Fruit fly (Drosophila melanogaster) whole organism, embryonic: ENCODE results near the gene mRpS2.

Source experiments
- Antp ChIP-seq: fragments of 200-800 bp; sonication (Bioruptor generic); optimal IDR thresholded peaks from 3 replicates; lab custom pipeline; 2016; ENCODE audit warnings: missing biosample characterization, missing genetic modification characterization
- B-H2 ChIP-seq: fragments of 200-800 bp; sonication (Bioruptor generic); optimal IDR thresholded peaks from 2 replicates; lab custom pipeline; 2018; ENCODE audit warnings: missing biosample characterization, mild to moderate bottlenecking, missing genetic modification characterization
- CG10565 ChIP-seq: fragments of 200-800 bp; sonication (Bioruptor generic); optimal IDR thresholded peaks from 3 replicates; lab custom pipeline; 2016; ENCODE audit warnings: missing biosample characterization, mild to moderate bottlenecking, missing genetic modification characterization
- CG10654 ChIP-seq: fragments of 200-800 bp; sonication (Bioruptor generic); optimal IDR thresholded peaks from 2 replicates; lab custom pipeline; 2016; ENCODE audit warnings: missing biosample characterization, missing genetic modification characterization
- CG11085 ChIP-seq: fragments of 200-800 bp; sonication (Bioruptor generic); IDR thresholded peaks from 2 replicates; pipeline ENCODE4 v1.3.6; 2022; ENCODE audit warnings: missing biosample characterization, missing genetic modification characterization
- CG11247 ChIP-seq: fragments of 200-800 bp; sonication (Bioruptor generic); IDR thresholded peaks from 2 replicates; pipeline ENCODE4 v1.3.6; 2022; ENCODE audit warnings: missing biosample characterization, missing genetic modification characterization
- CG12659 ChIP-seq: fragments of 200-800 bp; sonication (Bioruptor generic); optimal IDR thresholded peaks from 3 replicates; lab custom pipeline; 2017; ENCODE audit warnings: mild to moderate bottlenecking, missing biosample characterization, missing genetic modification reagents, missing genetic modification characterization
- CG13894 ChIP-seq: fragments of 200-800 bp; sonication (Bioruptor generic); optimal IDR thresholded peaks from 3 replicates; lab custom pipeline; 2018; ENCODE audit warnings: missing biosample characterization, mild to moderate bottlenecking, missing genetic modification characterization, moderate library complexity
- CG15696 ChIP-seq: fragments of 200-800 bp; sonication (Bioruptor generic); optimal IDR thresholded peaks from 2 replicates; lab custom pipeline; 2019; ENCODE audit warnings: missing biosample characterization, mild to moderate bottlenecking, missing genetic modification characterization, moderate library complexity
- CG16863 ChIP-seq: fragments of 200-800 bp; sonication (Bioruptor generic); optimal IDR thresholded peaks from 3 replicates; lab custom pipeline; 2016; ENCODE audit warnings: missing biosample characterization, missing genetic modification characterization
- CG17912 ChIP-seq: fragments of 200-800 bp; sonication (Bioruptor generic); optimal IDR thresholded peaks from 2 replicates; lab custom pipeline; 2018; ENCODE audit warnings: missing biosample characterization, mild to moderate bottlenecking, missing genetic modification characterization
- CG2116 ChIP-seq: fragments of 200-800 bp; sonication (Bioruptor generic); optimal IDR thresholded peaks from 3 replicates; lab custom pipeline; 2018; ENCODE audit warnings: missing biosample characterization, mild to moderate bottlenecking, missing genetic modification characterization
- CG2875 ChIP-seq: fragments of 200-800 bp; sonication (Bioruptor generic); optimal IDR thresholded peaks from 2 replicates; lab custom pipeline; 2017; ENCODE audit warnings: missing biosample characterization, mild to moderate bottlenecking, missing genetic modification characterization, missing genetic modification reagents
- CG3065 ChIP-seq: fragments of 200-800 bp; sonication (Bioruptor generic); optimal IDR thresholded peaks from 2 replicates; lab custom pipeline; 2016; ENCODE audit warnings: missing biosample characterization, missing genetic modification characterization
- CG31224 ChIP-seq: fragments of 200-800 bp; sonication (Bioruptor generic); IDR thresholded peaks from 2 replicates; pipeline ENCODE4 v1.3.6; 2022; ENCODE audit warnings: missing biosample characterization, missing genetic modification characterization
- CG3163 ChIP-seq: fragments of 200-800 bp; sonication (Bioruptor generic); optimal IDR thresholded peaks from 3 replicates; lab custom pipeline; 2016; ENCODE audit warnings: missing biosample characterization, missing genetic modification characterization
- CG3838 ChIP-seq: fragments of 200-800 bp; sonication (Bioruptor generic); optimal IDR thresholded peaks from 3 replicates; lab custom pipeline; 2016; ENCODE audit warnings: missing biosample characterization, missing genetic modification characterization
- CG6813 ChIP-seq: fragments of 200-800 bp; sonication (Bioruptor generic); optimal IDR thresholded peaks from 2 replicates; lab custom pipeline; 2017; ENCODE audit warnings: missing biosample characterization, missing genetic modification characterization, mild to moderate bottlenecking, moderate library complexity, missing genetic modification reagents
- CG7271 ChIP-seq: fragments of 200-800 bp; sonication (Bioruptor generic); optimal IDR thresholded peaks from 2 replicates; lab custom pipeline; 2018; ENCODE audit warnings: missing biosample characterization, mild to moderate bottlenecking, missing genetic modification characterization, moderate library complexity
- CG7963 ChIP-seq: fragments of 200-800 bp; sonication (Bioruptor generic); IDR thresholded peaks from 3 replicates; pipeline ENCODE4 v1.3.6; 2022; ENCODE audit warnings: missing biosample characterization, missing genetic modification characterization; ENCODE audit not compliant: partially characterized antibody
- CG9797 ChIP-seq: fragments of 200-800 bp; sonication (Bioruptor generic); optimal IDR thresholded peaks from 3 replicates; lab custom pipeline; 2018; ENCODE audit warnings: missing biosample characterization, mild to moderate bottlenecking, missing genetic modification characterization
- Deaf1 ChIP-seq: fragments of 200-800 bp; optimal IDR thresholded peaks from 3 replicates; lab custom pipeline; 2019; ENCODE audit warnings: missing biosample characterization, mild to moderate bottlenecking, missing genetic modification characterization, moderate library complexity
- Dp ChIP-seq: fragments of 200-800 bp; sonication (Bioruptor generic); optimal IDR thresholded peaks from 2 replicates; lab custom pipeline; 2018; ENCODE audit warnings: missing biosample characterization, mild to moderate bottlenecking, missing genetic modification characterization, moderate library complexity
- Elba2 ChIP-seq: fragments of 200-800 bp; sonication (Bioruptor generic); optimal IDR thresholded peaks from 3 replicates; lab custom pipeline; 2016; ENCODE audit warnings: missing biosample characterization, missing genetic modification characterization
- HHEX ChIP-seq: fragments of 200-800 bp; sonication (Bioruptor generic); optimal IDR thresholded peaks from 3 replicates; lab custom pipeline; 2017; ENCODE audit warnings: missing biosample characterization, mild to moderate bottlenecking, missing genetic modification characterization, missing genetic modification reagents
- Hr3 ChIP-seq: fragments of 200-800 bp; sonication (Bioruptor generic); optimal IDR thresholded peaks from 3 replicates; lab custom pipeline; 2016; ENCODE audit warnings: missing biosample characterization, missing genetic modification characterization
- NFAT ChIP-seq: fragments of 200-800 bp; sonication (Bioruptor generic); IDR thresholded peaks from 2 replicates; pipeline ENCODE4 v1.3.6; 2022; ENCODE audit warnings: missing biosample characterization, missing genetic modification characterization
- NfI ChIP-seq: fragments of 200-800 bp; sonication (Bioruptor generic); optimal IDR thresholded peaks from 3 replicates; lab custom pipeline; 2018; ENCODE audit warnings: missing biosample characterization, mild to moderate bottlenecking, missing genetic modification characterization, moderate library complexity
- Optix ChIP-seq: fragments of 200-800 bp; sonication (Bioruptor generic); IDR thresholded peaks from 3 replicates; pipeline ENCODE4 v1.3.6; 2022; ENCODE audit warnings: missing biosample characterization, missing genetic modification characterization
- Rfx ChIP-seq: fragments of 200-800 bp; sonication (Bioruptor generic); IDR thresholded peaks from 2 replicates; pipeline ENCODE4 v1.3.6; 2022; ENCODE audit warnings: missing biosample characterization, missing genetic modification characterization
- Trl ChIP-seq, 3 experiments: fragments of >200 bp in 2 of 3; fragments of 200-800 bp in 1 of 3; sonication (Bioruptor generic) in 1 of 3; optimal IDR thresholded peaks; 2 replicates in 1 of 3; 3 replicates in 2 of 3; lab custom pipeline; 2016 to 2017; ENCODE audit warnings: missing biosample characterization in 1 of 3, missing genetic modification characterization in 1 of 3
- ara ChIP-seq: fragments of 200-800 bp; sonication (Bioruptor generic); IDR thresholded peaks from 2 replicates; pipeline ENCODE4 v1.3.6; 2022; ENCODE audit warnings: missing biosample characterization, missing genetic modification characterization
- az2 ChIP-seq: fragments of 200-800 bp; sonication (Bioruptor generic); optimal IDR thresholded peaks from 3 replicates; lab custom pipeline; 2016; ENCODE audit warnings: missing biosample characterization, missing genetic modification characterization
- cg ChIP-seq: fragments of 200-800 bp; sonication (Bioruptor generic); optimal IDR thresholded peaks from 3 replicates; lab custom pipeline; 2019; ENCODE audit warnings: missing biosample characterization, mild to moderate bottlenecking, missing genetic modification characterization, moderate library complexity
- chif ChIP-seq, 2 experiments: fragments of 200-800 bp; sonication (Bioruptor generic); optimal IDR thresholded peaks; 3 replicates each; lab custom pipeline; 2016; ENCODE audit warnings: missing biosample characterization in 2 of 2, missing genetic modification characterization in 2 of 2
- dmrt11E ChIP-seq: fragments of 200-800 bp; sonication (Bioruptor generic); optimal IDR thresholded peaks from 3 replicates; lab custom pipeline; 2018; ENCODE audit warnings: missing biosample characterization, mild to moderate bottlenecking, missing genetic modification characterization, moderate library complexity
- dpn ChIP-seq, 2 experiments: fragments of 200-800 bp; sonication (Bioruptor generic); optimal IDR thresholded peaks; 3 replicates each; lab custom pipeline; 2016; ENCODE audit warnings: missing biosample characterization in 2 of 2, missing genetic modification characterization in 2 of 2
- esg ChIP-seq: fragments of 200-800 bp; sonication (Bioruptor generic); conservative IDR thresholded peaks from 2 replicates; pipeline ENCODE4 v1.3.6; 2022; ENCODE audit warnings: missing biosample characterization, missing genetic modification characterization
- exex ChIP-seq: fragments of 200-800 bp; sonication (Bioruptor generic); optimal IDR thresholded peaks from 4 replicates; lab custom pipeline; 2018; ENCODE audit warnings: missing biosample characterization, mild to moderate bottlenecking, missing genetic modification characterization, moderate library complexity
- gsb ChIP-seq: fragments of 200-800 bp; sonication (Bioruptor generic); IDR thresholded peaks from 2 replicates; pipeline ENCODE4 v1.3.6; 2022; ENCODE audit warnings: missing biosample characterization, missing genetic modification characterization
- pan ChIP-seq, 4 experiments: fragments of >200 bp in 3 of 4; fragments of 200-800 bp in 1 of 4; sonication (Bioruptor generic) in 1 of 4; optimal IDR thresholded peaks in 3 of 4; IDR thresholded peaks in 1 of 4; 2 replicates each; pipeline versions ENCODE4 v1.3.6 to Lab custom; 2017 to 2022; ENCODE audit warnings: missing biosample characterization in 2 of 4, missing genetic modification characterization in 2 of 4, mixed read lengths in 1 of 4
- prd ChIP-seq, 3 experiments: fragments of >200 bp in 2 of 3; fragments of 200-800 bp in 1 of 3; sonication (Bioruptor generic) in 1 of 3; optimal IDR thresholded peaks in 2 of 3; IDR thresholded peaks in 1 of 3; 2 replicates in 2 of 3; 3 replicates in 1 of 3; pipeline versions ENCODE4 v1.3.6 to Lab custom; 2017 to 2022; ENCODE audit warnings: missing biosample characterization in 1 of 3, missing genetic modification characterization in 1 of 3
- row ChIP-seq: fragments of 200-800 bp; sonication (Bioruptor generic); IDR thresholded peaks from 3 replicates; pipeline ENCODE4 v1.3.6; 2022; ENCODE audit warnings: missing biosample characterization, missing genetic modification characterization
- slou ChIP-seq: fragments of 200-800 bp; sonication (Bioruptor generic); optimal IDR thresholded peaks from 3 replicates; lab custom pipeline; 2016; ENCODE audit warnings: missing biosample characterization, missing genetic modification characterization
- zf30C ChIP-seq: fragments of 200-800 bp; sonication (Bioruptor generic); optimal IDR thresholded peaks from 3 replicates; lab custom pipeline; 2018; ENCODE audit warnings: missing biosample characterization, mild to moderate bottlenecking, missing genetic modification characterization
- zfh1 ChIP-seq: fragments of 200-800 bp; sonication (Bioruptor generic); IDR thresholded peaks from 3 replicates; pipeline ENCODE4 v1.3.6; 2022; ENCODE audit warnings: missing biosample characterization, missing genetic modification characterization
- zfh2 ChIP-seq: fragments of 200-800 bp; sonication (Bioruptor generic); optimal IDR thresholded peaks from 2 replicates; lab custom pipeline; 2016; ENCODE audit warnings: missing biosample characterization, missing genetic modification characterization

Gene mRpS2

DNA sequence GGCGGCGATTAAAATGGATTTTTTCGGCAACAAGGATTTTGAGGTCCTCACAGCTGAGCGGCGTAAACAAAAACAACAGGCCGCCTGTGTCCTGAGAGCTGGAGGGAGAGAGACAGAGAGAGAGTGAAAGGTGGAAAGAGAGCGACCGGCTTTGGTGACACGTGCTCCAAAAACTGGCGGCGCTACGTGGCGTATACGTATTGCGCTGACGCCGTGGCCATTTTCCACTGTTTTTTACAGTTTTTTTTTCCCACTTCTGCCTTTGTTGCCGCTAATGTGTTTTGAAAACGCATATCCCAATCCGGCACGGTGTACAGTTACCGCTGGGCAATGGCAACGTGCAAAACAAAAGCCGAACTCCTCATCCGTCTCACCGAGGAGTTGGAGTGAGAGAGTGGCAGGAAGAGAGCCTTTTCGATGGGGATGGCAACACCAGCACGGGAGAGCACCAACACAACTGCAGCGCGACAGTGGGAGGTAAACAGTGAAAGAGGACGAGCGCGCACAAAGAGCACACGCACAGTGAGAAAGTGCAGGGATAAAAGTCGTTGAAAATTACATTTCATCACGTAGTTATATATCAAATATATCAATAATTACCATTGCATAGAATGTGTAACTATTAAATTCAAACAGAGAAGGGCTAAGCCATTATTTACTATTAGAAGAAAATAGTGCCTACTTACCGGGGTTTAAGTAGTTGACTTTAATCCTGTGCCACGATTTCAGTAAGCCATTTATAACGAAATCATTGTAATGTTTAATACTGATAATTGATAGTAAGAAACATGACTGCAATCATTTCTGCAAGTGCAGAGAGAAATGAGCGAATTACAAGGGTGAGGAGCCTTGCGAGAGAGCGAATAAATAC is 29.5 kb downstream of the mRpS2 start (continued):
- TF ChIP-seq CG11247 (GFP tag; lab: Robert Waterston, UW) = no peak
- no peak; the same call in 1 of the 2 replicates for TF ChIP-seq ara (GFP tag; lab: Robert Waterston, UW)
- peak; percentile 17; the same call in 1 of the 2 replicates for TF ChIP-seq Rfx (GFP tag; lab: Robert Waterston, UW)
- peak; percentile 49; the same call in 1 of the 2 replicates for TF ChIP-seq esg (GFP tag; lab: Robert Waterston, UW)
- TF ChIP-seq Elba2 = no peak
- no peak for TF ChIP-seq CG10654 (GFP tag; lab: Kevin White, UChicago)
- peak; percentile 57 to 63 for TF ChIP-seq Trl (optimal IDR thresholded peaks at IDR 0.05; lab: Kevin White, UChicago)
- no peak for TF ChIP-seq Trl (GFP tag; optimal IDR thresholded peaks at IDR 0.05; lab: Kevin White, UChicago)
- peak; percentile 93 for TF ChIP-seq zf30C (GFP tag; lab: Kevin White, UChicago)
- peak; percentile 54; the same call in 2 of the 3 replicates for TF ChIP-seq zfh1 (GFP tag; lab: Robert Waterston, UW)
- TF ChIP-seq CG12659 (GFP tag; lab: Kevin White, UChicago) = peak; percentile 64
- TF ChIP-seq CG2116 (GFP tag; lab: Kevin White, UChicago) = peak; percentile 38
- TF ChIP-seq Dp = no peak
- TF ChIP-seq chif (GFP tag; optimal IDR thresholded peaks at IDR 0.05; lab: Kevin White, UChicago) = peak in 1 of 2 experiments; percentile 41
- TF ChIP-seq NfI (GFP tag; lab: Kevin White, UChicago) = peak; percentile 16
- no peak for TF ChIP-seq CG10565
- peak; percentile 66 for TF ChIP-seq az2 (GFP tag; lab: Kevin White, UChicago)
- TF ChIP-seq NFAT (GFP tag; lab: Robert Waterston, UW) = peak; percentile 42; the same call in 1 of the 2 replicates
- peak; percentile 19 for TF ChIP-seq slou (GFP tag; lab: Kevin White, UChicago)
- no peak for TF ChIP-seq CG3838
- no peak for TF ChIP-seq CG3065 (GFP tag; lab: Kevin White, UChicago)
- TF ChIP-seq gsb = no peak
- no peak for TF ChIP-seq prd (optimal IDR thresholded peaks at IDR 0.05; lab: Kevin White, UChicago)
- peak; percentile 77 for TF ChIP-seq prd (GFP tag; IDR thresholded peaks at IDR 0.05; lab: Robert Waterston, UW)
- TF ChIP-seq Antp (GFP tag; lab: Kevin White, UChicago) = no peak
- TF ChIP-seq CG13894 (tag; lab: Kevin White, UChicago) = no peak
- peak; percentile 44 for TF ChIP-seq CG6813 (GFP tag; lab: Kevin White, UChicago)
- peak; percentile 21 for TF ChIP-seq HHEX (GFP tag; lab: Kevin White, UChicago)
- TF ChIP-seq Optix (GFP tag; lab: Robert Waterston, UW) = no peak
- no peak for TF ChIP-seq CG17912 (GFP tag; lab: Kevin White, UChicago)
- TF ChIP-seq cg (GFP tag; lab: Kevin White, UChicago) = peak; percentile 15
- no peak for TF ChIP-seq CG2875
- peak; percentile 17 for TF ChIP-seq zfh2 (GFP tag; lab: Kevin White, UChicago)
- peak; percentile 53 for TF ChIP-seq CG16863
- TF ChIP-seq Hr3 (GFP tag; lab: Kevin White, UChicago) = peak; percentile 50
- no peak for TF ChIP-seq B-H2 (GFP tag; lab: Kevin White, UChicago)
- TF ChIP-seq CG3163 (GFP tag; lab: Kevin White, UChicago) = no peak
- no peak for TF ChIP-seq pan (optimal IDR thresholded peaks at IDR 0.05; lab: Kevin White, UChicago)
- peak in 1 of 2 experiments; percentile 16 for TF ChIP-seq pan (GFP tag; optimal IDR thresholded peaks at IDR 0.05 in 1 of 2, IDR thresholded peaks at IDR 0.05 in 1 of 2)
- TF ChIP-seq CG7271 = no peak
- peak in 1 of 2 experiments; percentile 40 for TF ChIP-seq dpn (GFP tag; optimal IDR thresholded peaks at IDR 0.05; lab: Kevin White, UChicago)
- TF ChIP-seq dmrt11E (tag; lab: Kevin White, UChicago) = peak; percentile 59
- TF ChIP-seq CG15696 = peak; percentile 58
- TF ChIP-seq CG7963 (GFP tag; lab: Robert Waterston, UW) = no peak
- TF ChIP-seq CG11085 = no peak
- TF ChIP-seq CG31224 = no peak; the same call in 1 of the 2 replicates
- TF ChIP-seq row = peak; percentile 75; the same call in 2 of the 3 replicates
- no peak for TF ChIP-seq Deaf1 (tag; lab: Kevin White, UChicago)
- no peak for TF ChIP-seq CG9797
- TF ChIP-seq exex (tag; lab: Kevin White, UChicago) = no peak
